Fruit fly (Drosophila melanogaster) whole organism, embryonic: Measurements from ENCODE around the gene tsl.

Source experiments
- Atf6 ChIP-seq: fragments of 200-800 bp; sonication (Bioruptor generic); IDR thresholded peaks from 2 replicates; pipeline ENCODE4 v1.3.6; 2022; ENCODE audit warnings: missing biosample characterization, missing genetic modification characterization
- BEAF-32 ChIP-seq: fragments of 200-800 bp; sonication (Bioruptor generic); optimal IDR thresholded peaks from 3 replicates; lab custom pipeline; 2017; ENCODE audit warnings: missing biosample characterization, missing genetic modification characterization, mild to moderate bottlenecking, moderate library complexity, missing genetic modification reagents
- CG11695 ChIP-seq: fragments of 200-800 bp; sonication (Bioruptor generic); IDR thresholded peaks from 3 replicates; pipeline ENCODE4 v1.3.6; 2022; ENCODE audit warnings: missing biosample characterization, missing genetic modification characterization
- CG12104 ChIP-seq: fragments of 200-800 bp; sonication (Bioruptor generic); optimal IDR thresholded peaks from 3 replicates; lab custom pipeline; 2016; ENCODE audit warnings: missing biosample characterization, missing genetic modification characterization
- CG13123 ChIP-seq: fragments of 200-800 bp; sonication (Bioruptor generic); optimal IDR thresholded peaks from 2 replicates; lab custom pipeline; 2016; ENCODE audit warnings: missing biosample characterization, missing genetic modification characterization
- CG13287 ChIP-seq: fragments of 200-800 bp; sonication (Bioruptor generic); IDR thresholded peaks from 2 replicates; pipeline ENCODE4 v1.3.6; 2022; ENCODE audit warnings: missing biosample characterization, missing genetic modification characterization; ENCODE audit not compliant: partially characterized antibody
- CG15601 ChIP-seq: fragments of 200-800 bp; sonication (Bioruptor generic); optimal IDR thresholded peaks from 3 replicates; lab custom pipeline; 2019; ENCODE audit warnings: missing biosample characterization, mild to moderate bottlenecking, missing genetic modification characterization, moderate library complexity
- CG17385 ChIP-seq: fragments of 200-800 bp; sonication (Bioruptor generic); optimal IDR thresholded peaks from 3 replicates; lab custom pipeline; 2018; ENCODE audit warnings: missing biosample characterization, mild to moderate bottlenecking, missing genetic modification characterization
- CG2202 ChIP-seq: fragments of 200-800 bp; sonication (Bioruptor generic); optimal IDR thresholded peaks from 2 replicates; lab custom pipeline; 2018; ENCODE audit warnings: missing biosample characterization, mild to moderate bottlenecking, missing genetic modification characterization
- CG31365 ChIP-seq: fragments of 200-800 bp; sonication (Bioruptor generic); optimal IDR thresholded peaks from 2 replicates; lab custom pipeline; 2018; ENCODE audit warnings: missing biosample characterization, mild to moderate bottlenecking, missing genetic modification characterization
- CG3163 ChIP-seq: fragments of 200-800 bp; sonication (Bioruptor generic); optimal IDR thresholded peaks from 3 replicates; lab custom pipeline; 2016; ENCODE audit warnings: missing biosample characterization, missing genetic modification characterization
- CG34422 ChIP-seq: fragments of 200-800 bp; sonication (Bioruptor generic); IDR thresholded peaks from 3 replicates; pipeline ENCODE4 v1.3.6; 2022; ENCODE audit warnings: missing biosample characterization, missing genetic modification characterization
- CG4617 ChIP-seq: fragments of 200-800 bp; sonication (Bioruptor generic); optimal IDR thresholded peaks from 3 replicates; lab custom pipeline; 2016; ENCODE audit warnings: missing biosample characterization, missing genetic modification characterization, borderline replicate concordance
- CG6689 ChIP-seq: fragments of 200-800 bp; sonication (Bioruptor generic); IDR thresholded peaks from 2 replicates; pipeline ENCODE4 v1.3.6; 2022; ENCODE audit warnings: missing biosample characterization, missing genetic modification characterization
- CG7357 ChIP-seq: fragments of 200-800 bp; sonication (Bioruptor generic); IDR thresholded peaks from 3 replicates; pipeline ENCODE4 v1.3.6; 2022; ENCODE audit warnings: missing biosample characterization, missing genetic modification characterization
- CoRest ChIP-seq: fragments of 200-800 bp; sonication (Bioruptor generic); optimal IDR thresholded peaks from 3 replicates; lab custom pipeline; 2018; ENCODE audit warnings: missing biosample characterization, mild to moderate bottlenecking, missing genetic modification characterization, moderate library complexity
- Fer1 ChIP-seq: fragments of 200-800 bp; sonication (Bioruptor generic); optimal IDR thresholded peaks from 2 replicates; lab custom pipeline; 2017; ENCODE audit warnings: missing biosample characterization, mild to moderate bottlenecking, missing genetic modification characterization
- Hmx ChIP-seq: fragments of 200-800 bp; sonication (Bioruptor generic); optimal IDR thresholded peaks from 2 replicates; lab custom pipeline; 2016; ENCODE audit warnings: missing biosample characterization, missing genetic modification characterization
- Hr3 ChIP-seq: fragments of 200-800 bp; sonication (Bioruptor generic); optimal IDR thresholded peaks from 3 replicates; lab custom pipeline; 2016; ENCODE audit warnings: missing biosample characterization, missing genetic modification characterization
- MESR4 ChIP-seq: fragments of 200-800 bp; sonication (Bioruptor generic); optimal IDR thresholded peaks from 2 replicates; lab custom pipeline; 2018; ENCODE audit warnings: missing biosample characterization, mild to moderate bottlenecking, missing genetic modification characterization, moderate library complexity
- Mad ChIP-seq: fragments of 200-800 bp; sonication (Bioruptor generic); optimal IDR thresholded peaks from 2 replicates; lab custom pipeline; 2016; ENCODE audit warnings: missing biosample characterization, missing genetic modification characterization
- Mrtf ChIP-seq: fragments of 200-800 bp; sonication (Bioruptor generic); IDR thresholded peaks from 3 replicates; pipeline ENCODE4 v1.3.6; 2022; ENCODE audit warnings: missing biosample characterization, missing genetic modification characterization
- NC2α ChIP-seq: fragments of 200-800 bp; sonication (Bioruptor generic); optimal IDR thresholded peaks from 2 replicates; lab custom pipeline; 2016; ENCODE audit warnings: missing biosample characterization, missing genetic modification characterization
- Rx ChIP-seq: fragments of 200-800 bp; sonication (Bioruptor generic); IDR thresholded peaks from 2 replicates; pipeline ENCODE4 v1.3.6; 2022; ENCODE audit warnings: missing biosample characterization, missing genetic modification characterization
- Side ChIP-seq: fragments of 200-800 bp; sonication (Bioruptor generic); optimal IDR thresholded peaks from 2 replicates; lab custom pipeline; 2016; ENCODE audit warnings: missing biosample characterization, missing genetic modification characterization
- Sry-δ ChIP-seq: fragments of 200-800 bp; sonication (Bioruptor generic); optimal IDR thresholded peaks from 2 replicates; lab custom pipeline; 2016; ENCODE audit warnings: missing biosample characterization, missing genetic modification characterization
- Xbp1 ChIP-seq: fragments of 200-800 bp; sonication (Bioruptor generic); optimal IDR thresholded peaks from 3 replicates; lab custom pipeline; 2016; ENCODE audit warnings: missing biosample characterization, mild to moderate bottlenecking, missing genetic modification characterization
- YL-1 ChIP-seq: fragments of 200-800 bp; sonication (Bioruptor generic); optimal IDR thresholded peaks from 3 replicates; lab custom pipeline; 2017; ENCODE audit warnings: missing biosample characterization, mild to moderate bottlenecking, missing genetic modification characterization
- ash1 ChIP-seq: fragments of 200-800 bp; sonication (Bioruptor generic); optimal IDR thresholded peaks from 2 replicates; lab custom pipeline; 2018; ENCODE audit warnings: missing biosample characterization, mild to moderate bottlenecking, missing genetic modification characterization
- bab2 ChIP-seq: fragments of 200-800 bp; sonication (Bioruptor generic); optimal IDR thresholded peaks from 2 replicates; lab custom pipeline; 2016; ENCODE audit warnings: missing biosample characterization, missing genetic modification characterization
- chif ChIP-seq, 2 experiments: fragments of 200-800 bp; sonication (Bioruptor generic); optimal IDR thresholded peaks; 3 replicates each; lab custom pipeline; 2016; ENCODE audit warnings: missing biosample characterization in 2 of 2, missing genetic modification characterization in 2 of 2
- dpn ChIP-seq, 2 experiments: fragments of 200-800 bp; sonication (Bioruptor generic); optimal IDR thresholded peaks; 3 replicates each; lab custom pipeline; 2016; ENCODE audit warnings: missing biosample characterization in 2 of 2, missing genetic modification characterization in 2 of 2
- gcm ChIP-seq: fragments of 200-800 bp; sonication (Bioruptor generic); optimal IDR thresholded peaks from 2 replicates; lab custom pipeline; 2019; ENCODE audit warnings: missing biosample characterization, mild to moderate bottlenecking, missing genetic modification characterization, moderate library complexity
- gem ChIP-seq: fragments of 200-800 bp; sonication (Bioruptor generic); optimal IDR thresholded peaks from 2 replicates; lab custom pipeline; 2019; ENCODE audit warnings: missing biosample characterization, mild to moderate bottlenecking, missing genetic modification characterization, moderate library complexity
- hth ChIP-seq: fragments of >200 bp; optimal IDR thresholded peaks from 2 replicates; lab custom pipeline; 2017; ENCODE audit warnings: inconsistent platforms
- ind ChIP-seq: fragments of 200-800 bp; sonication (Bioruptor generic); optimal IDR thresholded peaks from 3 replicates; lab custom pipeline; 2016; ENCODE audit warnings: missing biosample characterization, missing genetic modification characterization
- knrl ChIP-seq: fragments of 200-800 bp; sonication (Bioruptor generic); IDR thresholded peaks from 3 replicates; pipeline ENCODE4 v1.3.6; 2022; ENCODE audit warnings: missing biosample characterization, missing genetic modification characterization; ENCODE audit not compliant: partially characterized antibody
- lov ChIP-seq, 2 experiments: fragments of 200-800 bp in 1 of 2; fragments of >200 bp in 1 of 2; sonication (Bioruptor generic) in 1 of 2; IDR thresholded peaks in 1 of 2; optimal IDR thresholded peaks in 1 of 2; 2 replicates in 1 of 2; 3 replicates in 1 of 2; pipeline versions ENCODE4 v1.3.6 to Lab custom; 2017 to 2022; ENCODE audit warnings: missing biosample characterization in 1 of 2, missing genetic modification characterization in 1 of 2
- maf-S ChIP-seq: fragments of 200-800 bp; sonication (Bioruptor generic); optimal IDR thresholded peaks from 2 replicates; lab custom pipeline; 2016; ENCODE audit warnings: missing biosample characterization, missing genetic modification characterization
- mam ChIP-seq: fragments of 200-800 bp; sonication (Bioruptor generic); optimal IDR thresholded peaks from 3 replicates; lab custom pipeline; 2016; ENCODE audit warnings: missing biosample characterization, missing genetic modification characterization
- onecut ChIP-seq: fragments of 200-800 bp; sonication (Bioruptor generic); IDR thresholded peaks from 2 replicates; pipeline ENCODE4 v1.3.6; 2022; ENCODE audit warnings: missing biosample characterization, missing genetic modification characterization
- pan ChIP-seq, 4 experiments: fragments of >200 bp in 3 of 4; fragments of 200-800 bp in 1 of 4; sonication (Bioruptor generic) in 1 of 4; optimal IDR thresholded peaks in 3 of 4; IDR thresholded peaks in 1 of 4; 2 replicates each; pipeline versions ENCODE4 v1.3.6 to Lab custom; 2017 to 2022; ENCODE audit warnings: missing biosample characterization in 2 of 4, missing genetic modification characterization in 2 of 4, mixed read lengths in 1 of 4
- pita ChIP-seq: fragments of 200-800 bp; sonication (Bioruptor generic); optimal IDR thresholded peaks from 2 replicates; lab custom pipeline; 2017; ENCODE audit warnings: missing biosample characterization, mild to moderate bottlenecking, missing genetic modification characterization
- run ChIP-seq: fragments of 200-800 bp; sonication (Bioruptor generic); optimal IDR thresholded peaks from 3 replicates; lab custom pipeline; 2018; ENCODE audit warnings: missing biosample characterization, mild to moderate bottlenecking, missing genetic modification characterization
- sc ChIP-seq, 3 experiments: fragments of >200 bp in 2 of 3; fragments of 200-800 bp in 1 of 3; sonication (Bioruptor generic) in 1 of 3; optimal IDR thresholded peaks; 2 replicates in 2 of 3; 3 replicates in 1 of 3; lab custom pipeline; 2017; ENCODE audit warnings: mild to moderate bottlenecking in 1 of 3, missing biosample characterization in 1 of 3, missing genetic modification characterization in 1 of 3, missing genetic modification reagents in 1 of 3
- sim ChIP-seq: fragments of 200-800 bp; sonication (Bioruptor generic); IDR thresholded peaks from 2 replicates; pipeline ENCODE4 v1.3.6; 2022; ENCODE audit warnings: missing biosample characterization, missing genetic modification characterization
- sima ChIP-seq: fragments of 200-800 bp; sonication (Bioruptor generic); optimal IDR thresholded peaks from 2 replicates; lab custom pipeline; 2016; ENCODE audit warnings: missing biosample characterization, missing genetic modification characterization
- stwl ChIP-seq: fragments of 200-800 bp; sonication (Bioruptor generic); optimal IDR thresholded peaks from 3 replicates; lab custom pipeline; 2018; ENCODE audit warnings: missing biosample characterization, mild to moderate bottlenecking, missing genetic modification characterization, moderate library complexity
- tx ChIP-seq: fragments of 200-800 bp; sonication (Bioruptor generic); optimal IDR thresholded peaks from 2 replicates; lab custom pipeline; 2016; ENCODE audit warnings: missing biosample characterization, missing genetic modification characterization
- usp ChIP-seq: fragments of >200 bp; optimal IDR thresholded peaks from 2 replicates; lab custom pipeline; 2017; ENCODE audit warnings: missing biosample characterization, missing genetic modification characterization
- vvl ChIP-seq: fragments of 200-800 bp; sonication (Bioruptor generic); IDR thresholded peaks from 2 replicates; pipeline ENCODE4 v1.3.6; 2022; ENCODE audit warnings: missing biosample characterization, missing genetic modification characterization

tsl gene

dm6 chr3R:21777660-21778059 is 4.7 kb downstream of the tsl start, which contains the start of gene Polr1H:
Gene Polr1H, minus strand, starts transcription at chr3R:21777847.
- TF ChIP-seq bab2 (GFP tag; lab: Kevin White, UChicago) (no peak), sim (GFP tag; lab: Robert Waterston, UW) (no peak), CG3163 (GFP tag; lab: Kevin White, UChicago) (no peak), NC2α (GFP tag; lab: Kevin White, UChicago) (no peak), CG7357 (GFP tag; lab: Robert Waterston, UW) (no peak), CG4617 (GFP tag; lab: Kevin White, UChicago) (peak; percentile 23), onecut (GFP tag; lab: Robert Waterston, UW) (no peak), sc (optimal IDR thresholded peaks at IDR 0.05; lab: Kevin White, UChicago) (no peak), sc (GFP tag; optimal IDR thresholded peaks at IDR 0.05; lab: Kevin White, UChicago) (no peak), vvl (GFP tag; lab: Robert Waterston, UW) (peak; percentile 36; the same call in 1 of the 2 replicates), chif (GFP tag; optimal IDR thresholded peaks at IDR 0.05; lab: Kevin White, UChicago) (no peak), CG12104 (no peak), Xbp1 (no peak), ash1 (GFP tag; lab: Kevin White, UChicago) (no peak), CG15601 (tag; lab: Kevin White, UChicago) (no peak), maf-S (GFP tag; lab: Kevin White, UChicago) (no peak), CG11695 (no peak), run (tag; lab: Kevin White, UChicago) (no peak), CG17385 (no peak), Atf6 (GFP tag; lab: Robert Waterston, UW) (no peak), lov (optimal IDR thresholded peaks at IDR 0.05; lab: Kevin White, UChicago) (no peak), lov (GFP tag; IDR thresholded peaks at IDR 0.05; lab: Robert Waterston, UW) (no peak), gem (tag; lab: Kevin White, UChicago) (no peak), stwl (tag; lab: Kevin White, UChicago) (peak; percentile 66), CG13287 (peak; percentile 59), pan (optimal IDR thresholded peaks at IDR 0.05; lab: Kevin White, UChicago) (no peak), pan (GFP tag; optimal IDR thresholded peaks at IDR 0.05 in 1 of 2, IDR thresholded peaks at IDR 0.05 in 1 of 2) (no peak), gcm (GFP tag; lab: Kevin White, UChicago) (no peak), usp (GFP tag; lab: Kevin White, UChicago) (no peak), Mad (GFP tag; lab: Kevin White, UChicago) (no peak), Side (GFP tag; lab: Kevin White, UChicago) (no peak), mam (GFP tag; lab: Kevin White, UChicago) (no peak), ind (GFP tag; lab: Kevin White, UChicago) (no peak), CG13123 (GFP tag; lab: Kevin White, UChicago) (no peak), knrl (GFP tag; lab: Robert Waterston, UW) (peak; percentile 8; the same call in 1 of the 3 replicates), YL-1 (peak; percentile 56), Fer1 (GFP tag; lab: Kevin White, UChicago) (peak; percentile 41), Hmx (GFP tag; lab: Kevin White, UChicago) (no peak), MESR4 (GFP tag; lab: Kevin White, UChicago) (peak; percentile 61), pita (GFP tag; lab: Kevin White, UChicago) (peak; percentile 84), CG6689 (GFP tag; lab: Robert Waterston, UW) (no peak), tx (GFP tag; lab: Kevin White, UChicago) (no peak), Mrtf (GFP tag; lab: Robert Waterston, UW) (no peak), CoRest (no peak), CG2202 (tag; lab: Kevin White, UChicago) (no peak), dpn (GFP tag; optimal IDR thresholded peaks at IDR 0.05; lab: Kevin White, UChicago) (no peak), Hr3 (GFP tag; lab: Kevin White, UChicago) (no peak), BEAF-32 (GFP tag; lab: Kevin White, UChicago) (peak; percentile 31), Sry-δ (GFP tag; lab: Kevin White, UChicago) (peak; percentile 22), CG34422 (GFP tag; lab: Robert Waterston, UW) (no peak), Rx (GFP tag; lab: Robert Waterston, UW) (no peak), CG31365 (tag; lab: Kevin White, UChicago) (no peak), hth (lab: Kevin White, UChicago) (no peak), sima (GFP tag; lab: Kevin White, UChicago) (no peak)
